Fruit fly (Drosophila melanogaster): Measurements from ENCODE around the gene Ibf2.

Ibf2 gene

dm6 chr3R:9229996-9230601 is 28.2 kb downstream of the Ibf2 start (continued):
- TF ChIP-seq Nf-YB (GFP tag; optimal IDR thresholded peaks at IDR 0.05), result peak; percentile 2
- TF ChIP-seq CG2129 (GFP tag; IDR thresholded peaks at IDR 0.05; ENCODE audit: partially characterized antibody), result no peak
- no peak for TF ChIP-seq sens-2 (GFP tag; IDR thresholded peaks at IDR 0.05)
- TF ChIP-seq toy (GFP tag; IDR thresholded peaks at IDR 0.05), result no peak
- TF ChIP-seq abd-A (tag; optimal IDR thresholded peaks at IDR 0.05), result no peak
- no peak for TF ChIP-seq CG7987 (GFP tag; optimal IDR thresholded peaks at IDR 0.05)
- TF ChIP-seq CG17361 (GFP tag; IDR thresholded peaks at IDR 0.05), result 0 out of 3 replicates have a peak, but pooled peaks have one; percentile 10
- no peak for TF ChIP-seq Oaz (GFP tag; IDR thresholded peaks at IDR 0.05)
- TF ChIP-seq CG6254 (GFP tag; optimal IDR thresholded peaks at IDR 0.05), result no peak
- TF ChIP-seq chif (GFP tag; optimal IDR thresholded peaks at IDR 0.05), result peak; percentile 24 to 27
- no peak for TF ChIP-seq trem (tag; optimal IDR thresholded peaks at IDR 0.05)
- TF ChIP-seq CG18599 (GFP tag; optimal IDR thresholded peaks at IDR 0.05), result peak; percentile 7
- no peak for TF ChIP-seq prd (optimal IDR thresholded peaks at IDR 0.05)
- TF ChIP-seq prd (GFP tag; IDR thresholded peaks at IDR 0.05), result no peak
- TF ChIP-seq CG4617 (GFP tag; optimal IDR thresholded peaks at IDR 0.05; ENCODE audit: borderline replicate concordance), result no peak
- TF ChIP-seq bigmax (GFP tag; optimal IDR thresholded peaks at IDR 0.05), result no peak
- no peak for TF ChIP-seq Dfd (GFP tag; optimal IDR thresholded peaks at IDR 0.05)
- no peak for TF ChIP-seq CG18764 (GFP tag; optimal IDR thresholded peaks at IDR 0.05)
- TF ChIP-seq kah (GFP tag; optimal IDR thresholded peaks at IDR 0.05), result no peak
- TF ChIP-seq Scr (GFP tag; IDR thresholded peaks at IDR 0.05; ENCODE audit: partially characterized antibody), result no peak
- TF ChIP-seq br (optimal IDR thresholded peaks at IDR 0.05), result no peak
- no peak for TF ChIP-seq Ssrp (tag; optimal IDR thresholded peaks at IDR 0.05)
- TF ChIP-seq tin (GFP tag; optimal IDR thresholded peaks at IDR 0.05), result peak; percentile 5
- TF ChIP-seq Taf1 (GFP tag; IDR thresholded peaks at IDR 0.05), result no peak
- TF ChIP-seq CG4854 (GFP tag; optimal IDR thresholded peaks at IDR 0.05), result no peak
- TF ChIP-seq Six4 (GFP tag; optimal IDR thresholded peaks at IDR 0.05), result peak; percentile 3
- peak; percentile 59 for TF ChIP-seq gem (tag; optimal IDR thresholded peaks at IDR 0.05)
- no peak for TF ChIP-seq Usf (GFP tag; optimal IDR thresholded peaks at IDR 0.05)
- TF ChIP-seq CG4328 (GFP tag; optimal IDR thresholded peaks at IDR 0.05), result no peak
- peak; percentile 2 for TF ChIP-seq CG12155 (GFP tag; optimal IDR thresholded peaks at IDR 0.05)
- TF ChIP-seq CG11504 (tag; optimal IDR thresholded peaks at IDR 0.05), result peak; percentile 43
- no peak for TF ChIP-seq ap (GFP tag; IDR thresholded peaks at IDR 0.05)
- no peak for TF ChIP-seq slp2 (GFP tag; optimal IDR thresholded peaks at IDR 0.05)
- peak; percentile 16 for TF ChIP-seq bab2 (GFP tag; optimal IDR thresholded peaks at IDR 0.05)
- no peak for TF ChIP-seq CG8290 (GFP tag; optimal IDR thresholded peaks at IDR 0.05)
- no peak for TF ChIP-seq CG8290 (tag; optimal IDR thresholded peaks at IDR 0.05)
- peak; percentile 24 for TF ChIP-seq CG17568 (GFP tag; optimal IDR thresholded peaks at IDR 0.05)
- TF ChIP-seq Hmr (GFP tag; optimal IDR thresholded peaks at IDR 0.05), result no peak
- no peak for TF ChIP-seq Hr3 (GFP tag; optimal IDR thresholded peaks at IDR 0.05)
- TF ChIP-seq Nf-YC (tag; optimal IDR thresholded peaks at IDR 0.05), result no peak
- no peak for TF ChIP-seq CG30431 (GFP tag; optimal IDR thresholded peaks at IDR 0.05)
- TF ChIP-seq Xrp1 (GFP tag; IDR thresholded peaks at IDR 0.05), result peak; percentile 54
- TF ChIP-seq B-H1 (GFP tag; IDR thresholded peaks at IDR 0.05), result no peak
- TF ChIP-seq CG6654 (GFP tag; optimal IDR thresholded peaks at IDR 0.05), result no peak
- TF ChIP-seq CG1792 (GFP tag; optimal IDR thresholded peaks at IDR 0.05), result no peak
- peak; percentile 3 for TF ChIP-seq ATbp (GFP tag; optimal IDR thresholded peaks at IDR 0.05)
- no peak for TF ChIP-seq nom (GFP tag; optimal IDR thresholded peaks at IDR 0.05)
- no peak for TF ChIP-seq CG5180 (GFP tag; optimal IDR thresholded peaks at IDR 0.05)
- no peak for TF ChIP-seq sob (GFP tag; IDR thresholded peaks at IDR 0.05)
- TF ChIP-seq dan (GFP tag; IDR thresholded peaks at IDR 0.05), result no peak
- TF ChIP-seq TFAM (GFP tag; optimal IDR thresholded peaks at IDR 0.05), result no peak
- no peak for TF ChIP-seq Lpt (GFP tag; optimal IDR thresholded peaks at IDR 0.05)

Measured in whole organism, embryonic.